Fruit fly (Drosophila melanogaster) whole organism, embryonic: ENCODE data around the gene Atac2.

ENCODE experiments used
- Adf1 ChIP-seq: fragments of 200-800 bp; sonication (Bioruptor generic); IDR thresholded peaks from 2 replicates; pipeline ENCODE4 v1.3.6; 2022; ENCODE audit warnings: missing biosample characterization, missing genetic modification characterization
- BEAF-32 ChIP-seq: fragments of 200-800 bp; sonication (Bioruptor generic); optimal IDR thresholded peaks from 3 replicates; lab custom pipeline; 2017; ENCODE audit warnings: missing biosample characterization, missing genetic modification characterization, mild to moderate bottlenecking, moderate library complexity, missing genetic modification reagents
- BtbVII ChIP-seq: fragments of 200-800 bp; sonication (Bioruptor generic); optimal IDR thresholded peaks from 3 replicates; lab custom pipeline; 2017; ENCODE audit warnings: missing biosample characterization, mild to moderate bottlenecking, missing genetic modification characterization
- CG10147 ChIP-seq: fragments of 200-800 bp; sonication (Bioruptor generic); optimal IDR thresholded peaks from 2 replicates; lab custom pipeline; 2019; ENCODE audit warnings: missing biosample characterization, mild to moderate bottlenecking, missing genetic modification characterization, moderate library complexity
- CG10654 ChIP-seq: fragments of 200-800 bp; sonication (Bioruptor generic); optimal IDR thresholded peaks from 2 replicates; lab custom pipeline; 2016; ENCODE audit warnings: missing biosample characterization, missing genetic modification characterization
- CG11696 ChIP-seq: fragments of 200-800 bp; sonication (Bioruptor generic); IDR thresholded peaks from 2 replicates; pipeline ENCODE4 v1.3.6; 2022; ENCODE audit warnings: missing biosample characterization, missing genetic modification characterization
- CG13123 ChIP-seq: fragments of 200-800 bp; sonication (Bioruptor generic); optimal IDR thresholded peaks from 2 replicates; lab custom pipeline; 2016; ENCODE audit warnings: missing biosample characterization, missing genetic modification characterization
- CG17802 ChIP-seq: fragments of 200-800 bp; sonication (Bioruptor generic); optimal IDR thresholded peaks from 2 replicates; lab custom pipeline; 2018; ENCODE audit warnings: missing biosample characterization, mild to moderate bottlenecking, missing genetic modification characterization, moderate library complexity
- CG2120 ChIP-seq: fragments of 200-800 bp; sonication (Bioruptor generic); optimal IDR thresholded peaks from 3 replicates; lab custom pipeline; 2016; ENCODE audit warnings: missing biosample characterization, missing genetic modification characterization
- CG3163 ChIP-seq: fragments of 200-800 bp; sonication (Bioruptor generic); optimal IDR thresholded peaks from 3 replicates; lab custom pipeline; 2016; ENCODE audit warnings: missing biosample characterization, missing genetic modification characterization
- CG4328 ChIP-seq: fragments of 200-800 bp; sonication (Bioruptor generic); optimal IDR thresholded peaks from 3 replicates; lab custom pipeline; 2017; ENCODE audit warnings: missing biosample characterization, missing genetic modification reagents, missing genetic modification characterization
- CG4730 ChIP-seq: fragments of 200-800 bp; sonication (Bioruptor generic); IDR thresholded peaks from 2 replicates; pipeline ENCODE4 v1.3.6; 2022; ENCODE audit warnings: missing biosample characterization, missing genetic modification characterization
- CG4820 ChIP-seq: fragments of 200-800 bp; sonication (Bioruptor generic); optimal IDR thresholded peaks from 3 replicates; lab custom pipeline; 2016; ENCODE audit warnings: missing biosample characterization, missing genetic modification characterization
- CG6791 ChIP-seq: fragments of 200-800 bp; sonication (Bioruptor generic); IDR thresholded peaks from 3 replicates; pipeline ENCODE4 v1.3.6; 2022; ENCODE audit warnings: missing biosample characterization, missing genetic modification characterization; ENCODE audit not compliant: partially characterized antibody
- CG6854 ChIP-seq: fragments of 200-800 bp; sonication (Bioruptor generic); optimal IDR thresholded peaks from 3 replicates; lab custom pipeline; 2017; ENCODE audit warnings: missing biosample characterization, mild to moderate bottlenecking, missing genetic modification characterization
- CG7839 ChIP-seq: fragments of 200-800 bp; sonication (Bioruptor generic); optimal IDR thresholded peaks from 3 replicates; lab custom pipeline; 2018; ENCODE audit warnings: missing biosample characterization, mild to moderate bottlenecking, missing genetic modification characterization, moderate library complexity
- CG7963 ChIP-seq: fragments of 200-800 bp; sonication (Bioruptor generic); IDR thresholded peaks from 3 replicates; pipeline ENCODE4 v1.3.6; 2022; ENCODE audit warnings: missing biosample characterization, missing genetic modification characterization; ENCODE audit not compliant: partially characterized antibody
- CG9817 ChIP-seq: fragments of 200-800 bp; sonication (Bioruptor generic); optimal IDR thresholded peaks from 2 replicates; lab custom pipeline; 2018; ENCODE audit warnings: missing biosample characterization, mild to moderate bottlenecking, missing genetic modification characterization, moderate library complexity
- Chrac-16 ChIP-seq: fragments of 200-800 bp; sonication (Bioruptor generic); optimal IDR thresholded peaks from 3 replicates; lab custom pipeline; 2016; ENCODE audit warnings: missing biosample characterization, missing genetic modification characterization
- Dbx ChIP-seq: fragments of 200-800 bp; sonication (Bioruptor generic); IDR thresholded peaks from 3 replicates; pipeline ENCODE4 v1.3.6; 2022; ENCODE audit warnings: missing biosample characterization, missing genetic modification characterization
- Dp ChIP-seq: fragments of 200-800 bp; sonication (Bioruptor generic); optimal IDR thresholded peaks from 2 replicates; lab custom pipeline; 2018; ENCODE audit warnings: missing biosample characterization, mild to moderate bottlenecking, missing genetic modification characterization, moderate library complexity
- Fer1 ChIP-seq: fragments of 200-800 bp; sonication (Bioruptor generic); optimal IDR thresholded peaks from 2 replicates; lab custom pipeline; 2017; ENCODE audit warnings: missing biosample characterization, mild to moderate bottlenecking, missing genetic modification characterization
- Hmr ChIP-seq: fragments of 200-800 bp; sonication (Bioruptor generic); optimal IDR thresholded peaks from 3 replicates; lab custom pipeline; 2017; ENCODE audit warnings: mild to moderate bottlenecking, missing biosample characterization, missing genetic modification reagents, missing genetic modification characterization
- Hr78 ChIP-seq, 2 experiments: fragments of 200-800 bp in 1 of 2; fragments of >200 bp in 1 of 2; sonication (Bioruptor generic) in 1 of 2; optimal IDR thresholded peaks; 2 replicates each; lab custom pipeline; 2017 to 2019; ENCODE audit warnings: missing biosample characterization in 2 of 2, missing genetic modification characterization in 2 of 2, mild to moderate bottlenecking in 1 of 2, moderate library complexity in 1 of 2
- Lim3 ChIP-seq: fragments of 200-800 bp; sonication (Bioruptor generic); IDR thresholded peaks from 2 replicates; pipeline ENCODE4 v1.3.6; 2022; ENCODE audit warnings: missing biosample characterization, missing genetic modification characterization
- Nf-YB ChIP-seq: fragments of 200-800 bp; sonication (Bioruptor generic); optimal IDR thresholded peaks from 3 replicates; lab custom pipeline; 2019; ENCODE audit warnings: missing biosample characterization, mild to moderate bottlenecking, missing genetic modification characterization, moderate library complexity
- Sry-β ChIP-seq: fragments of 200-800 bp; sonication (Bioruptor generic); optimal IDR thresholded peaks from 2 replicates; lab custom pipeline; 2018; ENCODE audit warnings: missing biosample characterization, mild to moderate bottlenecking, missing genetic modification characterization, moderate library complexity
- cg ChIP-seq: fragments of 200-800 bp; sonication (Bioruptor generic); optimal IDR thresholded peaks from 3 replicates; lab custom pipeline; 2019; ENCODE audit warnings: missing biosample characterization, mild to moderate bottlenecking, missing genetic modification characterization, moderate library complexity
- chinmo ChIP-seq: fragments of 200-800 bp; sonication (Bioruptor generic); IDR thresholded peaks from 4 replicates; pipeline ENCODE4 v1.3.6; 2022; ENCODE audit warnings: missing biosample characterization, missing genetic modification characterization; ENCODE audit not compliant: partially characterized antibody
- corto ChIP-seq: fragments of 200-800 bp; sonication (Bioruptor generic); optimal IDR thresholded peaks from 2 replicates; lab custom pipeline; 2016; ENCODE audit warnings: missing biosample characterization, mild to moderate bottlenecking, missing genetic modification characterization, moderate library complexity
- fd64A ChIP-seq: fragments of 200-800 bp; sonication (Bioruptor generic); optimal IDR thresholded peaks from 3 replicates; lab custom pipeline; 2018; ENCODE audit warnings: missing biosample characterization, mild to moderate bottlenecking, missing genetic modification characterization
- gcm ChIP-seq: fragments of 200-800 bp; sonication (Bioruptor generic); optimal IDR thresholded peaks from 2 replicates; lab custom pipeline; 2019; ENCODE audit warnings: missing biosample characterization, mild to moderate bottlenecking, missing genetic modification characterization, moderate library complexity
- grn ChIP-seq: fragments of 200-800 bp; sonication (Bioruptor generic); optimal IDR thresholded peaks from 3 replicates; lab custom pipeline; 2017; ENCODE audit warnings: missing biosample characterization, missing genetic modification characterization
- gro ChIP-seq: fragments of 200-800 bp; sonication (Bioruptor generic); optimal IDR thresholded peaks from 2 replicates; lab custom pipeline; 2016; ENCODE audit warnings: missing biosample characterization, missing genetic modification characterization
- hbn ChIP-seq: fragments of 200-800 bp; sonication (Bioruptor generic); IDR thresholded peaks from 2 replicates; pipeline ENCODE4 v1.3.6; 2022; ENCODE audit warnings: missing biosample characterization, missing genetic modification characterization; ENCODE audit not compliant: partially characterized antibody
- kah ChIP-seq: fragments of 200-800 bp; sonication (Bioruptor generic); optimal IDR thresholded peaks from 2 replicates; lab custom pipeline; 2018; ENCODE audit warnings: missing biosample characterization, mild to moderate bottlenecking, missing genetic modification characterization
- lab ChIP-seq: fragments of 200-800 bp; sonication (Bioruptor generic); optimal IDR thresholded peaks from 3 replicates; lab custom pipeline; 2017; ENCODE audit warnings: missing biosample characterization, missing genetic modification characterization, mild to moderate bottlenecking, moderate library complexity, missing genetic modification reagents
- lov ChIP-seq, 2 experiments: fragments of 200-800 bp in 1 of 2; fragments of >200 bp in 1 of 2; sonication (Bioruptor generic) in 1 of 2; IDR thresholded peaks in 1 of 2; optimal IDR thresholded peaks in 1 of 2; 2 replicates in 1 of 2; 3 replicates in 1 of 2; pipeline versions ENCODE4 v1.3.6 to Lab custom; 2017 to 2022; ENCODE audit warnings: missing biosample characterization in 1 of 2, missing genetic modification characterization in 1 of 2
- nom ChIP-seq: fragments of 200-800 bp; sonication (Bioruptor generic); optimal IDR thresholded peaks from 2 replicates; lab custom pipeline; 2017; ENCODE audit warnings: missing biosample characterization, missing genetic modification characterization, mild to moderate bottlenecking, moderate library complexity, missing genetic modification reagents
- psq ChIP-seq: fragments of 200-800 bp; sonication (Bioruptor generic); optimal IDR thresholded peaks from 2 replicates; lab custom pipeline; 2017; ENCODE audit warnings: missing biosample characterization, missing genetic modification characterization
- ranshi ChIP-seq: fragments of 200-800 bp; sonication (Bioruptor generic); IDR thresholded peaks from 2 replicates; pipeline ENCODE4 v1.3.6; 2022; ENCODE audit warnings: missing biosample characterization, missing genetic modification characterization
- repo ChIP-seq: fragments of 200-800 bp; sonication (Bioruptor generic); optimal IDR thresholded peaks from 2 replicates; lab custom pipeline; 2016; ENCODE audit warnings: missing biosample characterization, missing genetic modification characterization
- row ChIP-seq: fragments of 200-800 bp; sonication (Bioruptor generic); IDR thresholded peaks from 3 replicates; pipeline ENCODE4 v1.3.6; 2022; ENCODE audit warnings: missing biosample characterization, missing genetic modification characterization
- sens ChIP-seq: fragments of 200-800 bp; sonication (Bioruptor generic); peaks from one replicate; lab custom pipeline; 2016; ENCODE audit warnings: missing biosample characterization, missing genetic modification characterization
- sisA ChIP-seq: fragments of 200-800 bp; sonication (Bioruptor generic); IDR thresholded peaks from 2 replicates; pipeline ENCODE4 v1.3.6; 2022; ENCODE audit warnings: missing biosample characterization, missing genetic modification characterization
- tap ChIP-seq: fragments of 200-800 bp; optimal IDR thresholded peaks from 3 replicates; lab custom pipeline; 2019; ENCODE audit warnings: missing biosample characterization, mild to moderate bottlenecking, missing genetic modification characterization, moderate library complexity
- usp ChIP-seq: fragments of >200 bp; optimal IDR thresholded peaks from 2 replicates; lab custom pipeline; 2017; ENCODE audit warnings: missing biosample characterization, missing genetic modification characterization
- wek ChIP-seq: fragments of 200-800 bp; sonication (Bioruptor generic); optimal IDR thresholded peaks from 3 replicates; lab custom pipeline; 2018; ENCODE audit warnings: missing biosample characterization, mild to moderate bottlenecking, missing genetic modification characterization, moderate library complexity
- zfh1 ChIP-seq: fragments of 200-800 bp; sonication (Bioruptor generic); IDR thresholded peaks from 3 replicates; pipeline ENCODE4 v1.3.6; 2022; ENCODE audit warnings: missing biosample characterization, missing genetic modification characterization

Atac2 gene

DNA sequence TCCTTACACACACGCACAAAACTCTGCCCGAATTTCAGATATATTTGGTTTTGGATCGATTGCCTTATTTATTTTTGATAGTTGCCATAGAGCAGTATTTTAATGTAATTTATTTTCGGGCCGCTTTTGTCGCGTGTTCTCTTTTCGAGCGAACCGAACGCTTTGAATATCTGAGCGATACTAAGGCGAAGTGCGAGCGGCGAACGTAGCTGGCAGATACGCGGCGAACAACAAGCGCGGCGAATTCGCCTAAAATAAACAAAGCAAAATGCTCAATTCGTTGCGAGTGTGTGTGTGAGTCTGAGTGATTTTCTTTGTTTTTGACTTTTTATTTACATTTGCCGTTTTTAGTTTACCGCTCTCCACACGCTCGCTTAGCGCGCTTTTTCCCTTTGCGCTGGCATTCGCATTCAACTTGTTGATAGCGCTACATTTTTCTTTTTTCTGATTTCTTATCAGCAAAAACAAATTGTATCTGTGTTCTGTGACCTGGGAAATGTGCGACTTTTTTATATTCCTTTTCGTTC lies 49.0 kb downstream of the Atac2 start (continued):
- TF ChIP-seq nom (peak; percentile 94), Fer1 (peak; percentile 26), grn (GFP tag; lab: Kevin White, UChicago) (peak; percentile 61), BtbVII (GFP tag; lab: Kevin White, UChicago) (peak; percentile 25), CG7963 (GFP tag; lab: Robert Waterston, UW) (0 out of 3 replicates have a peak, but pooled peaks have one; percentile 21), CG7839 (tag; lab: Kevin White, UChicago) (no peak), CG6854 (GFP tag; lab: Kevin White, UChicago) (no peak), zfh1 (GFP tag; lab: Robert Waterston, UW) (no peak), lab (peak; percentile 49), ranshi (GFP tag; lab: Robert Waterston, UW) (no peak), sens (GFP tag; lab: Kevin White, UChicago) (peak; percentile 76), CG11696 (no peak), row (GFP tag; lab: Robert Waterston, UW) (no peak), sisA (no peak), CG13123 (GFP tag; lab: Kevin White, UChicago) (no peak), cg (GFP tag; lab: Kevin White, UChicago) (peak; percentile 72), tap (tag; lab: Kevin White, UChicago) (peak; percentile 17), hbn (GFP tag; lab: Robert Waterston, UW) (peak; percentile 17; the same call in 1 of the 2 replicates), Hr78 (GFP tag; optimal IDR thresholded peaks at IDR 0.05; lab: Kevin White, UChicago) (peak in 1 of 2 experiments; percentile 81), Adf1 (0 out of 2 replicates have a peak, but pooled peaks have one; percentile 10), Lim3 (GFP tag; lab: Robert Waterston, UW) (no peak), CG4820 (GFP tag; lab: Kevin White, UChicago) (no peak), Chrac-16 (GFP tag; lab: Kevin White, UChicago) (no peak), CG9817 (tag; lab: Kevin White, UChicago) (no peak), kah (no peak), repo (GFP tag; lab: Kevin White, UChicago) (no peak), CG3163 (GFP tag; lab: Kevin White, UChicago) (no peak), fd64A (GFP tag; lab: Kevin White, UChicago) (peak; percentile 23), gro (peak; percentile 47), Sry-β (GFP tag; lab: Kevin White, UChicago) (no peak), Nf-YB (GFP tag; lab: Kevin White, UChicago) (no peak), corto (GFP tag; lab: Kevin White, UChicago) (no peak), Hmr (peak; percentile 35), CG17802 (no peak), psq (GFP tag; lab: Kevin White, UChicago) (peak; percentile 91), usp (GFP tag; lab: Kevin White, UChicago) (no peak), CG2120 (no peak), CG10147 (GFP tag; lab: Kevin White, UChicago) (no peak), gcm (GFP tag; lab: Kevin White, UChicago) (no peak), CG4730 (GFP tag; lab: Robert Waterston, UW) (no peak), Dbx (GFP tag; lab: Robert Waterston, UW) (peak; percentile 61; the same call in 2 of the 3 replicates), wek (GFP tag; lab: Kevin White, UChicago) (peak; percentile 66), CG4328 (GFP tag; lab: Kevin White, UChicago) (peak; percentile 2), CG10654 (GFP tag; lab: Kevin White, UChicago) (no peak), chinmo (GFP tag; lab: Robert Waterston, UW) (peak; percentile 70; the same call in 1 of the 4 replicates), BEAF-32 (GFP tag; lab: Kevin White, UChicago) (no peak), CG6791 (GFP tag; lab: Robert Waterston, UW) (peak; percentile 50; the same call in 1 of the 3 replicates), Dp (GFP tag; lab: Kevin White, UChicago) (no peak), lov (optimal IDR thresholded peaks at IDR 0.05; lab: Kevin White, UChicago) (no peak), lov (GFP tag; IDR thresholded peaks at IDR 0.05; lab: Robert Waterston, UW) (no peak)
